Worm (Caenorhabditis elegans): Measurements from ENCODE around the gene cnc-8.

Gene cnc-8

ce11 chrX:10327323-10328022 is 21.1 kb downstream of the cnc-8 start, which contains the start of gene acl-5:
acl-5 (minus strand) TSS chrX:10327456.
- TF ChIP-seq jun-1 (tag; optimal IDR thresholded peaks at IDR 0.05) (no peak), pqm-1 (tag; optimal IDR thresholded peaks at IDR 0.05) (peak; percentile 19), elt-2 (tag; optimal IDR thresholded peaks at IDR 0.05) (peak; percentile 75), nhr-76 (tag; optimal IDR thresholded peaks at IDR 0.05) (no peak), ZK546.5 (tag; optimal IDR thresholded peaks at IDR 0.05) (no peak), ztf-4 (tag; optimal IDR thresholded peaks at IDR 0.05) (no peak)

DNA sequence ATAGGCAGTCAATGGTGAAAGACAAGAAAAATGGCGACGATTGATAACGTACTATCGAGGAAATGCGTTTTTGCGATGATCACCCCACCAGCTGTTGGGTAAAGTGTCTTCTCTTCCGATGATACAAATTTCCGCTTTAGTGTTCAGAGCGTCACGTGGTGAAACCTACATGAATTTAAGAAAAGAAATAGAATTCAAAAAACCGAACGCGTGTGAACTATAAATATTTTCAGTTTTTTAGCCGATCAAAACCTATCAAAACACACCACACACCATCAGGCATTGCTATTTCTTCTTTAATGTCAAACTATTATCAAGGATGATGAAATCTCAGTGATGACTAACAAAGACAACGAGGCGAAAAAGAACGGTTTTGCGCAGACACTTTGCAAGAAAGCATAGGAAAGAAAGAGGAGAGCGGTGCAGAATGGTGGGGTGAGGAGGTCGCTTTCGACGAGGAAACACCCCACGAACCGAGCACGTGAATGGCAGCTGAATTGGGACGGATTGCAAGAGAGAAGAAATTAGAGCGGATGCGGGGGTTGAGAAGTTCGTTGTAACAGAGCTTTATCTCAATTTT is 25.7 kb downstream of the cnc-8 start:
- TF ChIP-seq egl-27 (tag; optimal IDR thresholded peaks at IDR 0.05) (no peak), ztf-11 (tag; optimal IDR thresholded peaks at IDR 0.05) (no peak), R02D3.7 (tag; optimal IDR thresholded peaks at IDR 0.05) (no peak), elt-3 (tag; optimal IDR thresholded peaks at IDR 0.05) (peak in 1 of 3 experiments; percentile 16), tbx-2 (tag; optimal IDR thresholded peaks at IDR 0.05) (no peak), nhr-76 (tag; optimal IDR thresholded peaks at IDR 0.05) (no peak), aly-2 (tag; optimal IDR thresholded peaks at IDR 0.05) (no peak), ZK546.5 (tag; optimal IDR thresholded peaks at IDR 0.05) (no peak), nhr-12 (tag; optimal IDR thresholded peaks at IDR 0.05) (no peak), jun-1 (tag; optimal IDR thresholded peaks at IDR 0.05) (peak; percentile 14), ceh-9 (tag; optimal IDR thresholded peaks at IDR 0.05) (no peak), ama-1 (optimal IDR thresholded peaks at IDR 0.05) (no peak), sea-2 (GFP tag; optimal IDR thresholded peaks at IDR 0.05) (no peak), nhr-11 (tag; optimal IDR thresholded peaks at IDR 0.05) (no peak), nhr-25 (tag; optimal IDR thresholded peaks at IDR 0.05) (peak; percentile 42), lin-39 (tag; optimal IDR thresholded peaks at IDR 0.05) (peak; percentile 42), ceh-28 (tag; optimal IDR thresholded peaks at IDR 0.05) (no peak), fkh-10 (GFP tag; optimal IDR thresholded peaks at IDR 0.05) (no peak), ceh-82 (tag; optimal IDR thresholded peaks at IDR 0.05) (no peak), skn-1 (tag; optimal IDR thresholded peaks at IDR 0.05) (no peak), fkh-2 (tag; optimal IDR thresholded peaks at IDR 0.05) (no peak), mml-1 (tag; optimal IDR thresholded peaks at IDR 0.05) (peak; percentile 91), ceh-16 (tag; optimal IDR thresholded peaks at IDR 0.05) (no peak), pqm-1 (tag; optimal IDR thresholded peaks at IDR 0.05) (peak; percentile 63), nfya-1 (tag; optimal IDR thresholded peaks at IDR 0.05; ENCODE audit: insufficient read depth) (peak; percentile 35), elt-2 (tag; optimal IDR thresholded peaks at IDR 0.05) (peak; percentile 85), fos-1 (tag; optimal IDR thresholded peaks at IDR 0.05) (no peak), nhr-67 (tag; optimal IDR thresholded peaks at IDR 0.05) (no peak), hmg-11 (tag; optimal IDR thresholded peaks at IDR 0.05) (no peak), nhr-23 (tag; optimal IDR thresholded peaks at IDR 0.05) (peak; percentile 70), zag-1 (tag; optimal IDR thresholded peaks at IDR 0.05) (no peak), nhr-43 (tag; optimal IDR thresholded peaks at IDR 0.05; ENCODE audit: poor library complexity, severe bottlenecking) (peak; percentile 31), ztf-4 (tag; optimal IDR thresholded peaks at IDR 0.05) (no peak), lsy-12 (tag; optimal IDR thresholded peaks at IDR 0.05) (no peak), lin-15B (tag; optimal IDR thresholded peaks at IDR 0.05) (no peak), nhr-77 (tag; optimal IDR thresholded peaks at IDR 0.05) (no peak), unc-39 (tag; optimal IDR thresholded peaks at IDR 0.05) (no peak), daf-12 (tag; optimal IDR thresholded peaks at IDR 0.05) (no peak), snpc-4 (tag; optimal IDR thresholded peaks at IDR 0.05) (no peak), mdl-1 (tag; optimal IDR thresholded peaks at IDR 0.05) (peak; percentile 30), nhr-237 (tag; optimal IDR thresholded peaks at IDR 0.05) (no peak), pha-4 (tag; optimal IDR thresholded peaks at IDR 0.05) (peak; percentile 44), egl-5 (tag; optimal IDR thresholded peaks at IDR 0.05) (no peak), nhr-28 (tag; optimal IDR thresholded peaks at IDR 0.05) (no peak), elt-1 (tag; optimal IDR thresholded peaks at IDR 0.05) (no peak), eor-1 (tag; optimal IDR thresholded peaks at IDR 0.05) (no peak), unc-62 (GFP tag; optimal IDR thresholded peaks at IDR 0.05) (no peak)
